Worm (Caenorhabditis elegans): ENCODE data around the gene T26C11.4.

ce11 chrX:1890817-1891216, 45.5 kb upstream of the T26C11.4 start:
- no peak for TF ChIP-seq nhr-129 (tag; optimal IDR thresholded peaks at IDR 0.05)
- TF ChIP-seq blmp-1 (tag; optimal IDR thresholded peaks at IDR 0.05; ENCODE audit: insufficient read depth) = no peak
- TF ChIP-seq lin-13 (GFP tag; optimal IDR thresholded peaks at IDR 0.05) = no peak
- no peak for TF ChIP-seq nhr-77 (tag; optimal IDR thresholded peaks at IDR 0.05)
- no peak for TF ChIP-seq aly-2 (tag; optimal IDR thresholded peaks at IDR 0.05)
- TF ChIP-seq unc-62 (GFP tag; optimal IDR thresholded peaks at IDR 0.05) = no peak
- no peak for TF ChIP-seq elt-1 (tag; optimal IDR thresholded peaks at IDR 0.05)

Measured in whole organism, L2 larva.